Fruit fly (Drosophila melanogaster) Kc167 (cell line): ENCODE results near the gene CG15022.

Experiments used
- Myc ChIP-seq: fragments of >200 bp; optimal IDR thresholded peaks from 2 replicates; lab custom pipeline; 2017; ENCODE audit warnings: missing external identifiers
- Sin3A ChIP-seq: fragments of >200 bp; optimal IDR thresholded peaks from 2 replicates; lab custom pipeline; 2018; ENCODE audit warnings: missing external identifiers
- h ChIP-seq: fragments of >200 bp; optimal IDR thresholded peaks from 3 replicates; lab custom pipeline; 2018; ENCODE audit warnings: missing external identifiers
- insv ChIP-seq: fragments of >200 bp; optimal IDR thresholded peaks from 3 replicates; lab custom pipeline; 2018; ENCODE audit warnings: missing external identifiers
- psq ChIP-seq: fragments of >200 bp; optimal IDR thresholded peaks from 2 replicates; lab custom pipeline; 2017; ENCODE audit warnings: missing external identifiers
- ttk ChIP-seq: sonication (Bioruptor generic); optimal IDR thresholded peaks from 2 replicates; lab custom pipeline; 2017; ENCODE audit warnings: missing external identifiers

Gene CG15022

DNA sequence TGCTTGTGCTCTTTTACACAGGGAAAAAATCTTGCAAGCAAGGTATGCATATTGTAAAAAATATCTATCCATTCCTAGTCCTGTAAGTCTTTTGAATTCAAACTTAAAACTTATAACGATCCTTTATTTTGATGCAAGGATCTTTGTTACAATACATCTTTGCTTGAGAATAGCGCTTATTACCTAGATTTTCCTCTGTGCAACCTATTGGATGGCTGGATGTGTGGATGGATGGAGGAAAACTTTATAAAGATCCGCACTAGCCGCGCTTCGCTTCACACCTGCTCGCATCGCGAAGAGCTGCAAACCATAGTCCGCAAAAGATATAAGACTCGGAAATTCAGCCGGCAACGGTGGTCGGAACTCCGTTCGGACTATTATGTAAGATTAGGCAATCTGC is 38.8 kb downstream of the CG15022 start, which contains the start of gene CG15020:
TSS of gene CG15020 (plus strand) at position 301 of the 400 bp plus-strand sequence.
- no peak for TF ChIP-seq insv (lab: Kevin White, UChicago)
- TF ChIP-seq ttk (lab: Kevin White, UChicago) = no peak
- no peak for TF ChIP-seq h
- no peak for TF ChIP-seq psq
- no peak for TF ChIP-seq Sin3A (lab: Kevin White, UChicago)
- no peak for TF ChIP-seq Myc (lab: Kevin White, UChicago)

DNA sequence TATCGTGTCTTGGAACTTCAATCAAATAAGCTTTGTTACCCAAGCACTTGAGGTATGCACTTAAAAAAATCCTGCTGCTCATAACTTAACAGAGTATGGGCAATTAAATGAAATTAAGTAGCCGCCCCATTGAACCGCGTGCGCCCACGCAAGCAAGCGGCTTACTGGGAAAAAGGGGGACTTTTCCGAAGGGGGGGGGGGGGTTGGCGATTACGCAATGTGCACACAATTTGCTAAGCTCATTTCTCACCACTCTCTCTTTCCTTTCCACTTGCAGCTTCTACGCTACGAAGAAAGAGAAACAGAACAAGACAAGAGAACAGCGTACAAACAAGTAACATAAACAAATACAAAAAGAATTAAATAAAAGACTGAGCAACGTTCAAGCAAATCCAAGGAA is 42.6 kb downstream of the CG15022 start:
- TF ChIP-seq Sin3A (lab: Kevin White, UChicago) = no peak
- no peak for TF ChIP-seq ttk (lab: Kevin White, UChicago)
- TF ChIP-seq Myc (lab: Kevin White, UChicago) = no peak
- no peak for TF ChIP-seq psq
- TF ChIP-seq insv (lab: Kevin White, UChicago) = no peak
- TF ChIP-seq h = no peak

DNA sequence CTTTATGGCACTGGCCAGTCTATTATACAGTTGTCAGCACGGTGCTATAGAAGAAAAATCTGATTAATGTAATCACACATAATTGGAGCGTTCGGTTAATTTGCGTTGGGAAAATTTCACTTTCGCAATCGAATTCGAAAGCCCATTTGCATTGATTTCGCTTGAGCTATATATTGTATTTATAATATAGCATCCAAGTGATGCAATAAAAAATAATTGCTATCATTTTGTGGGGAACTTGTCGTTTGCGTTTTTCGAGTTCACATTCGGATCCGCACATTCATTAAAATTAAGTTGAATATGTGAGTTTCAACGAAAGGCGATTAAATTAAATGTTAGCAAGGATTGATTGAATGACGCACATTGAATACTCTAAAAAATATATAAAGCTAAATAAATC is 43.0 kb downstream of the CG15022 start:
- TF ChIP-seq Sin3A (lab: Kevin White, UChicago) (no peak), insv (lab: Kevin White, UChicago) (no peak), ttk (lab: Kevin White, UChicago) (no peak), Myc (lab: Kevin White, UChicago) (no peak), h (no peak), psq (no peak)

DNA sequence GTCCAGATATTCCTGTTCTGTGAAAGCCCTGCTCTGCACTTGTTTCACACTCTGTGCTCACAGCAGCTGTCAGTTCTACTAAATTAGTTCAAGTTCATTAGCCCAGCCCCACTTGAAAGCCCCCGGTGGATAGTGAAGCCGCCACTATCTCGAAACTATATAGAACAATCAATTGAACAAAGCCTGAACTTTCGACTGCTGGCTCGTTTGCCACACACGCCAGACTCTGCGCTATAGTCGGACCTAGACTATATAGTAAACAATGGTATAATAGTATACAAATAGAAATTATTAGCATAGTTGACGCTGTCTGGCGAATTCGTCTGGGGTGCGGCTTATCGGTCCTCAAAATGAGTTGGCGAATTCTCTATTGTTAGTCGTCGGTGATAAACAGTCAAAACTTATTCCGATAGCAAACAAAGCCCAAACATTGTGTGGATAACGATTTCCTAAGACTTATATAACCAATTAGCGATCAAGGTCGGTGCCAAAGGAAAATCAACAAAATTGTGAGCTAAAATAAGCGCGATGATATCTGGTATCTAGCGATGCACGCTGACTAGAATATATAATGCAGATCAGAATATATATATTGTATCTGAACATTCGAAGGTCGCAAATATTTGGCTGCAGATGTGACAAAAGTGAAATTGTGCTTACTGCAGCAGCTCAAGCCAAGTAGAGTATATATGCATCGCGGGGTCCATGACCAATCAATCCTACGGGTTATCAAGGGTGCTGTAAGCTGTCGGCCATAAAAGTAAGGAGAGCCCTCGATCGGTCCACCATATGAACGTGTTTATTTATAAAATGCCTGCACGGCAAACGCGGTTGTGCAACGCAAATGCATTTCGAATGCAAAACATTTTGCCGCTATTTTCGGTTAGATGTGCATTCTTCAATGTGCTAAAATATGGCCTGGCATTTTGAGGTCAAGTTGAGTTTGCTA is 44.5 kb downstream of the CG15022 start:
- TF ChIP-seq Sin3A (lab: Kevin White, UChicago) = no peak
- TF ChIP-seq Myc (lab: Kevin White, UChicago) = no peak
- no peak for TF ChIP-seq h
- TF ChIP-seq insv (lab: Kevin White, UChicago) = no peak
- no peak for TF ChIP-seq ttk (lab: Kevin White, UChicago)
- no peak for TF ChIP-seq psq

DNA sequence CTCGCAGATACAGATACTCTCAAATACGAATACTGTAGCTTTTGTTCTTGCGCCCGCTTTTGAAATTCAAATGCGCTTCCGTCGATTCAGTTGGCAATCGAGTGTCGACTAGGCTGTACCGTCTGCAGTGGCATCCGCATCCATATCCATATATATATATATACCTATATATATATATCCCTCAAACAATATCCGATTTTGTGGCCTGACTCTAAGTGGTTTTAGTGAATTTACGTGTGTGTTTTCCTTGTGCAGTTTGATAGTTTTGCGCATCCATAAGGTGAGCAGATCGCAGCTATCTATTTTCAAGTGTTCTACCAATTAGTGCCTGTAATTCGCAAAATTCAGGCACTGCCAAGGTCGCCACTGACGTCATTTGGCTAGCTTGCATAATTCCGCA is 45.5 kb downstream of the CG15022 start:
- TF ChIP-seq ttk (lab: Kevin White, UChicago) = no peak
- no peak for TF ChIP-seq h
- TF ChIP-seq psq = no peak
- no peak for TF ChIP-seq Sin3A (lab: Kevin White, UChicago)

DNA sequence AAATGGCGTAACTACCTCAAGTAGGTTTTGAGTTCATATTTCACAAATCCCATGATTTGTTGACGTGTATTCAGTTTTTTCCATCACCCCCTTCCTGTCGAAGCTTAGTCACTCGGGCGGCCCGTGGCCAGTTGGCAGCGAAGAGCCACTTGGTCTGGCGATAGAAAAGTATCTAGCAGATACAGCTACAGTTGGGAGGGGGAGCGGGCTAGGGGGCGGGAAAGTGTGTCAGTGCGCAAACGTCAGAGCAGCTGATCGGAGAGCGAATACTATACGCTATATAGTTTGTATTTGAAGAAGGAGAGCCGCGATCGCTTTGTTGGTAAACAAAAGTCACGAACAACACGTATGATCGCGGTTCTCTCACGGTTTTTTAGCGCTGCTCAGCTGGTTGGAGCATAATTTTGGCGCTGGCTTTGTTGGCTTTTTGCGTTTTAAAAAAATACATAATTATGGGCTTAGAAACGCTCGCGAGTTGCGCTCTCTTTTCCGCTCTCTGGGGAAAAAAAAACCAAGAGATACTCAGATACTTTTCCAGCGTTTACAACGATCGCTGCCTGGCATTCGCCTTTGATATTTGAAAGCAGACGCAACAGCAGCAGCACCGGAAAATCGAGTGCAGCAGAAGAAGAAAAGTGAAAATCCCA is 46.2 kb downstream of the CG15022 start:
- no peak for TF ChIP-seq h
- no peak for TF ChIP-seq psq
- no peak for TF ChIP-seq insv (lab: Kevin White, UChicago)
- no peak for TF ChIP-seq ttk (lab: Kevin White, UChicago)
- no peak for TF ChIP-seq Myc (lab: Kevin White, UChicago)
- TF ChIP-seq Sin3A (lab: Kevin White, UChicago) = no peak

DNA sequence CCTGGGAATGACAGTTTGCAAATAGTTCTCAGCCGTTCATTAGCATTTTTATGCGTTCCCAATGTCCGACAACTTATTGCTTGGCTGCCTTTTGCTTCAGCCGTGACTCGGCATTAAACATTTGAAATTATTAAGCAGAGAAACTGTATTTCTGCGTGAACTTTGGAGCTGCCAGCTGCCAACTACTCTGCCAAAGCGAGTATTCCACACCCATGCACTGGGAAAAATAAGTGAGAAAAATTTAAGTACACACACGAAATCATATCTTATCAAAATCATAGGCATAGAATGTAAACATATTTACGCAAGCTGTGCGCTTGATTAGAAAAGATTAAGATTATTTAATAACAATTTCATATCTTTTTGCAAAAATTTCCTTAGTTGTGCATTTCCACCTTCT is 47.1 kb downstream of the CG15022 start:
- no peak for TF ChIP-seq insv (lab: Kevin White, UChicago)

DNA sequence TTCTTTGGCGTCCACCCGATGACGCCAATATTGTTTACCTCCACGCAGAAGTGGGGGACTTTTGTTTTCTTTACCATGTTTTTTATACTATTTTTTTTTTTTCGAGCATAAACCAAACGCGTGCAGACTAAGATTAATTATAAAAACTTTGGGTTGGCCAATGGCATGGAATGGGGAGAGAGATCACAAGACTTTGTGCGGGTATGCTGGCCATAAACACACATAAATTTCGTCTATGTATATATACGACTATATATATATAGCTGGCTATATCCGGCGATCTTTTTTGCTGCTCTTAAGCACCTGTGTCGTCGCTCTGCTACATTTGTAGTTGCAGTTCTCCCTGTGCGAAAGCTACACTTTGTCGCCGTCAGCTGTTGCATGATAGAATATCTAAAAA is 48.2 kb downstream of the CG15022 start:
- no peak for TF ChIP-seq ttk (lab: Kevin White, UChicago)
- TF ChIP-seq Sin3A (lab: Kevin White, UChicago) = no peak
- no peak for TF ChIP-seq h
- no peak for TF ChIP-seq psq
- no peak for TF ChIP-seq insv (lab: Kevin White, UChicago)
- TF ChIP-seq Myc (lab: Kevin White, UChicago) = no peak

DNA sequence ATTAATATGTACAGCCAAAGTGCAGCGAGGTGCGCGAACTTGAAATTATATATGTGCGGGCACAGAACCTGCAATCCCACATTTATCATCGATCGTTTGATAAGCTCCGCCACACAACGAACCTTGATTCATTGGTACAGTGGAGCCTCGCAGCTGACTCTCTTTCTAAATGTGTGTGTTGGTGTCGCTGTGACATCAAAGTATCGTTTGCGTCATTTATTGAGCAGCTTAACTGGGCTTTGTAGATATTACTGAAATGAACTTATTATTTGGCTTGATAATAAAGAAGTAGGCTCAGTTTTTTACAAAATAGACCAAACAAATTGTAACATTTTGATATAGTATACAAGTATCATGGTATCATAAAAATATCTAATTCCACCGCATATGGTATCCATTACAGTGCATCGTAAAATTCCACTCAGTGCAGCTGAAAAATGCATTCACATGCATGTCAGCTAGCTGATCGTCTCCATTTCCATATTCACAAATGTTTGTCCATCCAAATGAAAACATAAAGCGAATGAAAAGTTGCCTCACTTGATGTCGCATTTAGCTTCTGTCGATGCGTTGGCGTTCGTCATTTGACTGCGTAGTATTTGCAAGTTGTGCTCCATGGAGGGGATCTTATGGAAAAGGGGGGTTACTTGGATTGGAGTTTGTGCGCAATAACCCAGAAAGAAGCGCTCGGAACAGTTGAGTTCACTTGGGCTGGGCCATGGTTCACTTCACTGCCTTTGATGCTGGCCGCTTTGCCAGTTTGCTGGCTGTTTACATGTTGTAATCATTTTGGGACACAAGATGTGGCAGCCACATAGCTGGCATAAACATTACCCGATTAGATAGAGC is 48.9 kb downstream of the CG15022 start:
- no peak for TF ChIP-seq Sin3A (lab: Kevin White, UChicago)
- TF ChIP-seq h = no peak
- TF ChIP-seq Myc (lab: Kevin White, UChicago) = no peak
- no peak for TF ChIP-seq psq
- TF ChIP-seq insv (lab: Kevin White, UChicago) = no peak
- TF ChIP-seq ttk (lab: Kevin White, UChicago) = no peak

DNA sequence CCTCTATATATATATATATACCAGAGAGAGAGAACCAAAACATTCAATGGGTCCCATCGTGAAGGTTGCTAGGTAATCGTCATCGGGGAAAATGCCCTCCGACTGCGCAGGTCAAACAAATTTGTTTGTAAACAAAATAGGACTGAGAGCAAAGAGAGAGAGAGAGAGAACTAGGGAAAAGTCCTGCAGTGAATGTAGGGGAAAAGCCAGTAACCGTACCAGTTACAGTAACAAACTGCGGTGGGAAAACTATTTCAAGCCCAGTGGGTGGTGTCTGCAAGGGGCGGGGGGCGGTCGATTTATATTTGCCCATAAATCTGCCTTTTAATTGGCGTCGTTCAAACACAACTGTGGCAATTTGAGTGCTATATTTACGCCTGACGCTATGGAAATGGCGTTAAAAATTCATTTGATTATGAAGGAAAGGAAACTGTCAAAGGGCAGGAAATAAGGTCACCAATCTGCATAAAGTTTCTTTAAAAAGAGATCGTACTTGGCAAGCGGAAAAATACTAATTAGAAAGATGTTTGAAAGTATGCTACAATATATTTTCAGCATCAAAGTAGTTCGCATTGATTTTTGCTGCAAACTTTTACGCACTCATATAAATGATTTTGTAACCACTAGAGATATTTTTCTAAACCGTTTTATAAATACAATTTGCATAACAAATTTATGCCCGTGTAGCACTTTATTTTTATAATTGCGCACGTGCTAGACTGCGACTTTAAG is 50.1 kb downstream of the CG15022 start:
- TF ChIP-seq Myc (lab: Kevin White, UChicago) (no peak), Sin3A (lab: Kevin White, UChicago) (no peak), psq (no peak), h (no peak), insv (lab: Kevin White, UChicago) (no peak), ttk (lab: Kevin White, UChicago) (no peak)
